Fruit fly (Drosophila melanogaster): Measurements from ENCODE around the gene nau.

Gene nau

DNA sequence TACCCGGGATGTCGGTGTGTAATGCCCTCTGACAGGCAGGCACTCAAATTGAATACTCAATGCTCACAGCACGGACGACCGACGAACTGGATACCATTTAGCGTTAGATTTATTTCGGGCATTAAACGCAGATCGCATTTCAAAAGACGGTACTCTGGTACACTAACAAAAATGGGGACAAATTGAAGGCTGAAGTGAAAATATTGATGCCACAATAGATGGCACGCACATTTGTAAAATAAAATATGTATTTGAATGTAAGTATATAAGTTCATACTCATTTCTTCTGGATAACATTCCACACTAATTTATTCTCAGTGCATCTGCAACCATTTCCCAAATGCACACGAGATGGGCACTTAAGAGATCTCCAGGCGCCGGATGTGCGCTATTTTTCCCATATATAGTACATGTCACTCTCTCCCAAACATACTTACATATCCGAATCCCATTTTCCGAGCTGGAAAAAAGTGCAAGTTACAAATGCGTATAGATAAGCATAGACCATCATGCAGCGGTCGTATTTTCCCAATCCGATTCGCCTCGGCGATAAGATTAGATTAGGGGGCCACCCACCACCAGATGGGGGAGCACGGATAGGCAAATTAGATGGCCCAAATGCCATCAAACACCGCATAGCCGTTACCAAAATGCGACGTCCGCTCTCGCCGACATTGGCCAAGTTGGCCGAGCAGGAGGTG, 8.5 kb downstream of the nau start, which contains the start of gene CG10301 (continued):
- TF ChIP-seq vfl (GFP tag; optimal IDR thresholded peaks at IDR 0.05): no peak
- TF ChIP-seq CG2875 (GFP tag; optimal IDR thresholded peaks at IDR 0.05): peak; percentile 44
- peak; percentile 52 for TF ChIP-seq oc (tag; optimal IDR thresholded peaks at IDR 0.05)
- TF ChIP-seq D19B (GFP tag; optimal IDR thresholded peaks at IDR 0.05): no peak
- TF ChIP-seq CG2889 (GFP tag; IDR thresholded peaks at IDR 0.05): no peak
- peak; percentile 20 for TF ChIP-seq CG2116 (GFP tag; optimal IDR thresholded peaks at IDR 0.05)
- no peak for TF ChIP-seq lov (optimal IDR thresholded peaks at IDR 0.05)
- TF ChIP-seq lov (GFP tag; IDR thresholded peaks at IDR 0.05): peak; percentile 62; the same call in 1 of the 3 replicates
- no peak for TF ChIP-seq dati (GFP tag; IDR thresholded peaks at IDR 0.05)
- no peak for TF ChIP-seq shn (GFP tag; optimal IDR thresholded peaks at IDR 0.05)
- peak; percentile 82 for TF ChIP-seq ci (GFP tag; IDR thresholded peaks at IDR 0.05)
- no peak for TF ChIP-seq bowl (GFP tag; IDR thresholded peaks at IDR 0.05)
- peak; percentile 52 for TF ChIP-seq Awh (GFP tag; IDR thresholded peaks at IDR 0.05)
- no peak for TF ChIP-seq gsb (GFP tag; IDR thresholded peaks at IDR 0.05)
- TF ChIP-seq CG11247 (GFP tag; IDR thresholded peaks at IDR 0.05): no peak
- no peak for TF ChIP-seq BEAF-32 (GFP tag; optimal IDR thresholded peaks at IDR 0.05)
- TF ChIP-seq CG8290 (GFP tag; optimal IDR thresholded peaks at IDR 0.05): peak; percentile 24
- TF ChIP-seq CG8290 (tag; optimal IDR thresholded peaks at IDR 0.05): no peak
- TF ChIP-seq Bteb2 (GFP tag; optimal IDR thresholded peaks at IDR 0.05): no peak
- peak; percentile 88 for TF ChIP-seq zfh1 (GFP tag; IDR thresholded peaks at IDR 0.05)
- no peak for TF ChIP-seq CG6683 (GFP tag; optimal IDR thresholded peaks at IDR 0.05)
- TF ChIP-seq dm (GFP tag; optimal IDR thresholded peaks at IDR 0.05): no peak
- TF ChIP-seq en (GFP tag; optimal IDR thresholded peaks at IDR 0.05): no peak
- no peak for TF ChIP-seq CG32767 (GFP tag; IDR thresholded peaks at IDR 0.05)
- no peak for TF ChIP-seq pum (GFP tag; optimal IDR thresholded peaks at IDR 0.05)
- no peak for TF ChIP-seq emc (GFP tag; optimal IDR thresholded peaks at IDR 0.05)
- TF ChIP-seq sug (tag; optimal IDR thresholded peaks at IDR 0.05): no peak
- TF ChIP-seq Drgx (GFP tag; IDR thresholded peaks at IDR 0.05): no peak
- TF ChIP-seq pfk (GFP tag; optimal IDR thresholded peaks at IDR 0.05): no peak
- no peak for TF ChIP-seq nom (GFP tag; optimal IDR thresholded peaks at IDR 0.05)
- TF ChIP-seq CG4404 (GFP tag; IDR thresholded peaks at IDR 0.05): peak; percentile 84
- peak; percentile 24 for TF ChIP-seq ems (GFP tag; optimal IDR thresholded peaks at IDR 0.05)
- TF ChIP-seq lbe (GFP tag; optimal IDR thresholded peaks at IDR 0.05): no peak
- peak; percentile 90 for TF ChIP-seq Ets65A (GFP tag)
- no peak for TF ChIP-seq CG3726 (GFP tag; IDR thresholded peaks at IDR 0.05)
- no peak for TF ChIP-seq stc (GFP tag; IDR thresholded peaks at IDR 0.05)
- no peak for TF ChIP-seq CG7745 (tag; optimal IDR thresholded peaks at IDR 0.05)
- no peak for TF ChIP-seq crol (GFP tag; IDR thresholded peaks at IDR 0.05)
- TF ChIP-seq CG17568 (GFP tag; optimal IDR thresholded peaks at IDR 0.05): no peak
- peak; percentile 26 for TF ChIP-seq CG17186 (GFP tag; optimal IDR thresholded peaks at IDR 0.05)
- no peak for TF ChIP-seq fd3F (GFP tag; optimal IDR thresholded peaks at IDR 0.05)
- TF ChIP-seq CoRest (tag; optimal IDR thresholded peaks at IDR 0.05): peak; percentile 61
- no peak for TF ChIP-seq Dll (GFP tag; IDR thresholded peaks at IDR 0.05; ENCODE audit: partially characterized antibody)
- 0 out of 2 replicates have a peak, but pooled peaks have one; percentile 38 for TF ChIP-seq aop (GFP tag; IDR thresholded peaks at IDR 0.05)
- peak; percentile 1 for TF ChIP-seq CG11723 (GFP tag; optimal IDR thresholded peaks at IDR 0.05)
- TF ChIP-seq usp (GFP tag; optimal IDR thresholded peaks at IDR 0.05): no peak
- TF ChIP-seq D (optimal IDR thresholded peaks at IDR 0.05): no peak
- peak; percentile 61 for TF ChIP-seq D (GFP tag; optimal IDR thresholded peaks at IDR 0.05)
- peak; percentile 84 for TF ChIP-seq zen (tag; optimal IDR thresholded peaks at IDR 0.05)
- TF ChIP-seq Fer1 (GFP tag; optimal IDR thresholded peaks at IDR 0.05): no peak
- TF ChIP-seq Abd-B (GFP tag; optimal IDR thresholded peaks at IDR 0.05): peak; percentile 43
- TF ChIP-seq CG13424 (tag; optimal IDR thresholded peaks at IDR 0.05): peak; percentile 60
